Worm (Caenorhabditis elegans) whole organism, mixed stage, embryonic: ENCODE measurements around the gene F14D7.1.
"Not testable (repeated sequence)": the region's sequence is repeated elsewhere in the genome, so short reads cannot be mapped to it uniquely, and the experiment has no call there.

Experiments
- M03D4.4 ChIP-seq: sonication (generic microtip); optimal IDR thresholded peaks from 2 replicates; lab custom pipeline; 2017; ENCODE audit warnings: mild to moderate bottlenecking, missing genetic modification characterization, missing compliant biosample characterization
- bed-3 ChIP-seq: fragments of 200-800 bp; sonication (Bioruptor generic); optimal IDR thresholded peaks from 3 replicates; lab custom pipeline; 2018; ENCODE audit warnings: mild to moderate bottlenecking, missing genetic modification characterization, moderate library complexity, missing compliant biosample characterization
- ceh-39 ChIP-seq: fragments of 150-350 bp; optimal IDR thresholded peaks from 2 replicates; lab custom pipeline; 2014; ENCODE audit warnings: missing biosample characterization, missing genetic modification characterization
- ceh-43 ChIP-seq: fragments of 200-800 bp; sonication (Bioruptor generic); optimal IDR thresholded peaks from 2 replicates; lab custom pipeline; 2018; ENCODE audit warnings: mild to moderate bottlenecking, missing genetic modification characterization, moderate library complexity, missing compliant biosample characterization
- ces-1 ChIP-seq: fragments of 150-350 bp; optimal IDR thresholded peaks from 2 replicates; lab custom pipeline; 2014; ENCODE audit warnings: missing biosample characterization, missing genetic modification reagents, missing genetic modification characterization
- cnd-1 ChIP-seq: fragments of 200-800 bp; sonication (Bioruptor generic); optimal IDR thresholded peaks from 2 replicates; lab custom pipeline; 2018; ENCODE audit warnings: mild to moderate bottlenecking, missing genetic modification characterization, missing compliant biosample characterization
- drap-1 ChIP-seq: fragments of 200-800 bp; sonication (Bioruptor generic); optimal IDR thresholded peaks from 3 replicates; lab custom pipeline; 2018; ENCODE audit warnings: mild to moderate bottlenecking, missing genetic modification characterization, missing compliant biosample characterization
- elt-1 ChIP-seq: sonication (generic microtip); optimal IDR thresholded peaks from 2 replicates; lab custom pipeline; 2017; ENCODE audit warnings: missing genetic modification characterization, mild to moderate bottlenecking, missing compliant biosample characterization, antibody characterized with exemption, moderate library complexity, borderline replicate concordance; ENCODE audit not compliant: insufficient read depth
- elt-3 ChIP-seq: fragments of 150-350 bp; optimal IDR thresholded peaks from 2 replicates; lab custom pipeline; 2014; ENCODE audit warnings: missing biosample characterization, missing genetic modification characterization
- flh-1 ChIP-seq: fragments of 200-800 bp; sonication (Bioruptor generic); optimal IDR thresholded peaks from 2 replicates; lab custom pipeline; 2018; ENCODE audit warnings: mild to moderate bottlenecking, missing genetic modification characterization, moderate library complexity, missing compliant biosample characterization
- ham-2 ChIP-seq: fragments of 200-800 bp; sonication (Bioruptor generic); optimal IDR thresholded peaks from 2 replicates; lab custom pipeline; 2018; ENCODE audit warnings: mild to moderate bottlenecking, missing genetic modification characterization, missing compliant biosample characterization
- hlh-1 ChIP-seq: fragments of 150-350 bp; optimal IDR thresholded peaks from 2 replicates; lab custom pipeline; 2014; ENCODE audit warnings: missing biosample characterization, missing genetic modification reagents, missing genetic modification characterization
- lin-13 ChIP-seq: fragments of 150-350 bp; optimal IDR thresholded peaks from 2 replicates; lab custom pipeline; 2014; ENCODE audit warnings: missing biosample characterization, missing genetic modification characterization
- lin-32 ChIP-seq: fragments of 200-800 bp; sonication (Bioruptor generic); optimal IDR thresholded peaks from 2 replicates; lab custom pipeline; 2018; ENCODE audit warnings: mild to moderate bottlenecking, missing genetic modification characterization, missing compliant biosample characterization
- lsy-2 ChIP-seq: fragments of 150-350 bp; optimal IDR thresholded peaks from 2 replicates; lab custom pipeline; 2014; ENCODE audit warnings: missing biosample characterization, missing genetic modification characterization
- mep-1 ChIP-seq: fragments of 150-350 bp; optimal IDR thresholded peaks from 2 replicates; lab custom pipeline; 2017; ENCODE audit warnings: missing biosample characterization, missing genetic modification reagents, missing genetic modification characterization, inconsistent platforms
- nhr-12 ChIP-seq: fragments of 150-350 bp; optimal IDR thresholded peaks from 2 replicates; lab custom pipeline; 2014; ENCODE audit warnings: missing biosample characterization, missing genetic modification characterization
- nhr-2 ChIP-seq: fragments of 150-350 bp; optimal IDR thresholded peaks from 2 replicates; lab custom pipeline; 2014; ENCODE audit warnings: missing biosample characterization, missing genetic modification characterization
- nhr-237 ChIP-seq: fragments of 150-350 bp; optimal IDR thresholded peaks from 2 replicates; lab custom pipeline; 2014; ENCODE audit warnings: missing biosample characterization, missing genetic modification characterization
- nhr-28 ChIP-seq: fragments of 150-350 bp; optimal IDR thresholded peaks from 2 replicates; lab custom pipeline; 2014; ENCODE audit warnings: missing biosample characterization, missing genetic modification characterization
- nhr-76 ChIP-seq: sonication (generic microtip); optimal IDR thresholded peaks from 2 replicates; lab custom pipeline; 2017; ENCODE audit warnings: missing biosample characterization, missing genetic modification characterization
- pha-4 ChIP-seq: fragments of 150-350 bp; optimal IDR thresholded peaks from 2 replicates; lab custom pipeline; 2018; ENCODE audit warnings: missing biosample characterization, missing genetic modification reagents, missing genetic modification characterization
- sem-2 ChIP-seq: fragments of 200-800 bp; sonication (Bioruptor generic); optimal IDR thresholded peaks from 2 replicates; lab custom pipeline; 2018; ENCODE audit warnings: mild to moderate bottlenecking, missing genetic modification characterization, missing compliant biosample characterization
- snpc-4 ChIP-seq: fragments of 150-350 bp; optimal IDR thresholded peaks from 2 replicates; lab custom pipeline; 2014; ENCODE audit warnings: missing biosample characterization, missing genetic modification characterization
- tbx-8 ChIP-seq: fragments of 200-800 bp; sonication (Bioruptor generic); optimal IDR thresholded peaks from 2 replicates; lab custom pipeline; 2018; ENCODE audit warnings: mild to moderate bottlenecking, missing genetic modification characterization, moderate library complexity, missing compliant biosample characterization
- unc-120 ChIP-seq: sonication (generic microtip); optimal IDR thresholded peaks from 2 replicates; lab custom pipeline; 2017; ENCODE audit warnings: missing genetic modification characterization, missing compliant biosample characterization; ENCODE audit not compliant: poor library complexity, severe bottlenecking
- unc-39 ChIP-seq: fragments of 150-350 bp; optimal IDR thresholded peaks from 2 replicates; lab custom pipeline; 2014; ENCODE audit warnings: missing biosample characterization, missing genetic modification characterization
- unc-62 ChIP-seq: fragments of 150-350 bp; optimal IDR thresholded peaks from 2 replicates; lab custom pipeline; 2014; ENCODE audit warnings: missing biosample characterization, missing genetic modification reagents, missing genetic modification characterization
- ztf-11 ChIP-seq: fragments of 150-350 bp; optimal IDR thresholded peaks from 2 replicates; lab custom pipeline; 2014; ENCODE audit warnings: missing biosample characterization, missing genetic modification characterization

Gene F14D7.1

DNA sequence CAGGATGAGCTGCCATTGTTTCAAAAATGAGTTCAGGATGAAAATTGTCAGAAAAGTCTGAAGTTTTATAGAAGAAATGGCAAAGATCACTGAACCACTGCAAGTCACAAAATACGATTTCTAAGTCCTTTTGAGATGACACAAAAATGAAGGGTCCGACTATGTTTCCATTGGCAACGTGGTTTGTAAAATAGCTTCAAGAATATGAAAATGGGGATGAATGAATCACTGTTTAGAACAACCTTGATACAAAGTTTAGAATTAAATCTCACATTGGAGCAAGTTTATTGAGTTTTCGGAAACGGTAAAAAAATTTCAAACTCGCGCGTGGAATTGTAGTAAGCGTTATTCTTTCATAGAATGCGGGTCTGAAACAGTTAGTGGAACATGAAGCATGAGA, 21.9 kb upstream of the F14D7.1 start, which contains the start of gene ddn-3:
ddn-3 (minus strand) TSS at position 101 of the 400 bp plus-strand sequence.
- TF ChIP-seq lin-32 (GFP tag; lab: Kevin White, UChicago) (no peak), ceh-39 (tag; lab: Kevin White, UChicago) (no peak), ham-2 (no peak), snpc-4 (tag; lab: Kevin White, UChicago) (no peak), nhr-2 (tag; lab: Kevin White, UChicago) (no peak), bed-3 (GFP tag; lab: Kevin White, UChicago) (no peak), flh-1 (GFP tag; lab: Kevin White, UChicago) (no peak), unc-62 (GFP tag; lab: Kevin White, UChicago) (no peak), tbx-8 (GFP tag; lab: Kevin White, UChicago) (no peak), unc-120 (tag; lab: Kevin White, UChicago) (no peak), sem-2 (no peak), nhr-12 (tag; lab: Kevin White, UChicago) (no peak), nhr-237 (tag; lab: Kevin White, UChicago) (no peak), drap-1 (GFP tag; lab: Kevin White, UChicago) (no peak), unc-39 (tag; lab: Kevin White, UChicago) (no peak)

DNA sequence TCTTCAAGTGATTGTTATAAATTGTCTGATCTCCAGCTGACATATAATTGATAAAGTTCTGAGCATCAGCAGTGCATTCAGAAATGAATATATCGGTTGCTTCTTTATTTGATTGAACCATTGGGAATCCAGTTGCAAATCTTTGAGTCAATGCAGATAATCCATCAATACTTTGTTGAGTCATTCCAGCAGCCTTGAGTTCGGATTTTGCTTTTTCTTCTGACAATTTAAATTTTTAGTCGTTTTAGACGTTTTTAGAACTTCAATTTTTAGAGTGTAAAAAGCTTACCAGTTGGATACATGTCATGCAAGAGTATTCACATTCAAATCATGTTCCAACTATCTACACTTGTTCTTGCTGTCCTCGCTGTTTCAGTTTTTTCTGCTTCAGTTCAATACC, 20.4 kb upstream of the F14D7.1 start, which contains the start of gene F14D7.14:
F14D7.14 (plus strand) TSS at position 301 of the 400 bp plus-strand sequence.
- TF ChIP-seq unc-39, pha-4, elt-3 (tag; lab: Kevin White, UChicago): not testable (repeated sequence)

DNA sequence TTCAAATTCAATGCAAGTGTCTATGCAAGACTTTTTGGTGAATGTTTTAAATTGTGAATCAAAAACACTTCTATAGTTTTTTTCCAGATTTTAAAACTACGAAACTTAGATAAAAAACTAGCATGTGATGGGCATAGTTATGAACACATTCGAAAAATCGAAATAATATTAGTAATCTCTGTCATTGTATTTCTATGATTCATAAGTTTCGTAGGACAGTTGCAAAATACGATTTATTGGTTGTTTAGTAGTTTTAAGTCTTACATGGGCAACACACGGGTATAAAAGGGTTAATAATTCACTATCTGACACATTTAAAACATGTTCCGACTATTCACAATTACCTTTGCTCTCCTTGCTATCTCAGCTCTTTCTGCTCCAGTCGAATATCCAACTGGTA, 18.9 kb upstream of the F14D7.1 start, which contains the start of gene spig-5:
spig-5 (plus strand) TSS at position 301 of the 400 bp plus-strand sequence.
- not testable (repeated sequence) for TF ChIP-seq ceh-43 (GFP tag; lab: Kevin White, UChicago); nhr-76; lsy-2 (tag; lab: Kevin White, UChicago)
- TF ChIP-seq, all 35 proteins: peak for 0; not testable (repeated sequence) for 35

DNA sequence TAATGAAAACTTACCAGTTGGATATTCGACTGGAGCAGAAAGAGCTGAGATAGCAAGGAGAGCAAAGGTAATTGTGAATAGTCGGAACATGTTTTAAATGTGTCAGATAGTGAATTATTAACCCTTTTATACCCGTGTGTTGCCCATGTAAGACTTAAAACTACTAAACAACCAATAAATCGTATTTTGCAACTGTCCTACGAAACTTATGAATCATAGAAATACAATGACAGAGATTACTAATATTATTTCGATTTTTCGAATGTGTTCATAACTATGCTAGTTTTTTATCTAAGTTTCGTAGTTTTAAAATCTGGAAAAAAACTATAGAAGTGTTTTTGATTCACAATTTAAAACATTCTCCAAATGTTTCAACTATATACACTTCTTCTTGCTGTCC, 17.5 kb upstream of the F14D7.1 start, which contains the start of gene spig-4:
spig-4 (minus strand) TSS at position 101 of the 400 bp plus-strand sequence.
- not testable (repeated sequence) for TF ChIP-seq nhr-28, nhr-237, lin-13 (tag; lab: Kevin White, UChicago)

DNA sequence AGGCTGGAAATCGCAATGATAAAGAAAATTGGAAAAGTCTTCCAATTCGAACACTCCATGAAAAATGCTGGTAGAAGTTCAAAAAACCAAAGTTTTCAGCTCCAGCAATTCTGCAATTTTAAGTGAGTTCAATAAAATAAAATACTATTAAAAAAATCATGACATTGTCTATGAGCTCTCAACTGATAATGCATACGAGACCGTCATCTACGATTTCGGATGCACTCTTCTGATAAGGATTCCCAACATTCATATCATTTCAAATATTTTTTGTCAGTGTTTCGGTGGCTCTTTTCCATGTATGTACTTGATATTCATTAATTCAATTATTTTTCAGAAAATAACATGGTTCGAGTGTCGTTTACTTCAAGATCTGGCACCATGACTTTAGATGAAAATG, 11.8 kb upstream of the F14D7.1 start, which contains the start of gene F14D7.6:
F14D7.6 (plus strand) TSS at position 338 of the 400 bp plus-strand sequence.
- TF ChIP-seq ces-1 = no peak
- TF ChIP-seq nhr-12 (tag; lab: Kevin White, UChicago) = no peak
- TF ChIP-seq elt-3 (tag; lab: Kevin White, UChicago) = no peak
- TF ChIP-seq cnd-1 = no peak
- no peak for TF ChIP-seq nhr-76
- no peak for TF ChIP-seq mep-1 (tag; lab: Kevin White, UChicago)
- TF ChIP-seq ceh-43 (GFP tag; lab: Kevin White, UChicago) = no peak

DNA sequence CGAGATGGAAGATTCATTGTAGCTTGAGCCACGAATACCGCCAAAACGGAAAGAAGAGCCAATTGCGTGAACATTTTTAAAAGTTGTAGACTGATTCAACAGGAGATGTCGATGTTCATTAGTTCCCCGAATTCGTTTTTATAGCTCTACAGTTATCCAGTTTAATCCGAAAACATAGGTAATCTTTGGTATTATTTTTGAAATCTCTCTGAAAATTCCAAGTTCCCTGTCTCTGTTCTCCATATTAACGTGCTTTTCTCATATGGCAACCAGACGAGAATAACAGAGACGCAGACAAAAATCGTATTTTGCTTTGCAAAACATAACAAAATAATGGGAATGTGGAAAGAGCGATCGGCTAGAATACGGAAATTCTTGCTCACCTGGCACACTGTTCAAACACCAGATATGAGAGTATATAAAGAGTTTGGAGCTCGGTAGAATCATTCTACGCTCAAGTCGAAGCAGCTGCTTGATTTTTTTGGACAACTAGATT, 10.4 kb upstream of the F14D7.1 start, which contains the start of the genes spig-3 and F14D7.12:
spig-3 (minus strand) TSS at position 101 of the 496 bp plus-strand sequence.
F14D7.12 (plus strand) TSS at position 446 of the 496 bp plus-strand sequence.
- TF ChIP-seq hlh-1 (no peak), ces-1 (no peak), ztf-11 (tag; lab: Kevin White, UChicago) (no peak), elt-1 (tag; lab: Kevin White, UChicago) (no peak), nhr-28 (tag; lab: Kevin White, UChicago) (no peak), M03D4.4 (tag; lab: Kevin White, UChicago) (no peak), lin-13 (tag; lab: Kevin White, UChicago) (no peak)
